Worm (Caenorhabditis elegans): ENCODE data around the gene DH11.2.

Gene DH11.2

ce11 chrII:8039416-8039815 lies 26.8 kb downstream of the DH11.2 start, which contains the start of the genes ubh-4 and algn-6 (continued):
- TF ChIP-seq unc-62 (GFP tag; optimal IDR thresholded peaks at IDR 0.05) (no peak), attf-5 (GFP tag; optimal IDR thresholded peaks at IDR 0.05) (peak; percentile 87)

ce11 chrII:8041642-8042041 lies 29.0 kb downstream of the DH11.2 start:
- TF ChIP-seq hmg-1.2 (GFP tag; IDR thresholded peaks at IDR 0.05) (peak; percentile 18; the same call in 1 of the 2 replicates), B0035.1 (tag; optimal IDR thresholded peaks at IDR 0.05) (no peak), attf-3 (GFP tag; conservative IDR thresholded peaks at IDR 0.05) (peak; percentile 95), attf-5 (GFP tag; optimal IDR thresholded peaks at IDR 0.05) (peak; percentile 54), cebp-1 (GFP tag; IDR thresholded peaks at IDR 0.05) (no peak), cebp-1 (tag; optimal IDR thresholded peaks at IDR 0.05) (peak; percentile 16)

- TF ChIP-seq F57A8.1 (GFP tag; optimal IDR thresholded peaks at IDR 0.05), result no peak
- TF ChIP-seq zfh-2 (GFP tag; conservative IDR thresholded peaks at IDR 0.05), result 0 out of 2 replicates have a peak, but pooled peaks have one; percentile 32
- TF ChIP-seq C06A6.2 (GFP tag; conservative IDR thresholded peaks at IDR 0.05), result no peak
- TF ChIP-seq B0261.1 (tag; optimal IDR thresholded peaks at IDR 0.05), result no peak
Observed at ce11 chrII:8042289-8042688, 29.7 kb downstream of the DH11.2 start, which contains the start of gene T05H10.1. Gene T05H10.1 (plus strand): TSS chrII:8042589.

DNA sequence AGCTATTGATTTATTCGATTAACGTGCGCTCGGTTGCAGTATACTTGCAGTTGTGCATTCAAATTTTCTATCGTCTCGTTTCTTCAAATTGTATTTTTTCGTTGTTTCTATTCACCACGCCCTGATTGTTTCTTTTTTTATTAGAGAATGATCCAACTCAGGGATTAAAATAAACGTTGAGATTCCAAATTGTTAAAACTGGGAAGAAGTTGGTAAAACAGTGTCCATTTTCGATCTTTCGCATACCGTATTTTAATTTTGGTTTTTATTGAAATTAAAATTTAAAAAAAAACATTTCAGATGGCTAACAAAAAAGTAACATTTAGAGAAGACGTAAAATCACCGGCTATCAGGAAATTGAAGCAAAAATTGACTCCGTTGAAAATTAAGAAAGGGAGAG lies 34.6 kb downstream of the DH11.2 start, which contains the start of gene apn-1:
TSS of gene apn-1 (plus strand) at position 301 of the 400 bp plus-strand sequence.
- TF ChIP-seq ama-1 (optimal IDR thresholded peaks at IDR 0.05), result no peak
- peak in 1 of 2 experiments; percentile 13 for TF ChIP-seq ama-1 (GFP tag; optimal IDR thresholded peaks at IDR 0.05)
- TF ChIP-seq lsl-1 (GFP tag; optimal IDR thresholded peaks at IDR 0.05), result no peak
- no peak for TF ChIP-seq nfyb-1 (GFP tag; IDR thresholded peaks at IDR 0.05)
- no peak for TF ChIP-seq ceh-27 (GFP tag; optimal IDR thresholded peaks at IDR 0.05)
- no peak for TF ChIP-seq B0336.3 (GFP tag; IDR thresholded peaks at IDR 0.05)

DNA sequence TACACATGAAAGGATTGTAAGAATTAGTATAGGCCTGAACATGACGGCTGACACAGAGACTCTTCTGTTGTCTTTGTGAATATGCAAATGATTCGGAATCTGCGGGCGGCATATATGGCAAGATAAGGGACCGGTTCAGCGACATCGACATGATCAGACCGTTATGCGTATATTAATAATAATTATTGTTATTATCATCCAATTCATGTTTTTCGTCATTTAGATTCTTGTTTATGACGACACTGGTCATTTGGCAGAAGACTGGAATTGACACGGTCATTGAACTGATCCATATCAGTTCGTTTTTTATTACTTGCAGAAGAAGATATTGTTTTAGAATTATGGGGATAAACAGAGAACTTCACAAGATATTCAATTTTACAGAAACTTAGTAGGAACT lies 37.9 kb downstream of the DH11.2 start, which contains the start of gene mtre-1:
TSS of gene mtre-1 (minus strand) at position 101 of the 400 bp plus-strand sequence.
- TF ChIP-seq F52B5.7 (tag; optimal IDR thresholded peaks at IDR 0.05) (no peak), pha-4 (tag; optimal IDR thresholded peaks at IDR 0.05) (no peak), mel-28 (tag; optimal IDR thresholded peaks at IDR 0.05; ENCODE audit: borderline replicate concordance) (no peak), ceh-40 (GFP tag; IDR thresholded peaks at IDR 0.05) (no peak), ccch-3 (GFP tag; optimal IDR thresholded peaks at IDR 0.05) (no peak), ztf-18 (tag; optimal IDR thresholded peaks at IDR 0.05) (no peak), egl-18 (GFP tag; IDR thresholded peaks at IDR 0.05) (no peak), F55B11.4 (tag; optimal IDR thresholded peaks at IDR 0.05; ENCODE audit: borderline replicate concordance, insufficient read depth) (no peak), hmg-1.2 (GFP tag; IDR thresholded peaks at IDR 0.05) (no peak), lsl-1 (GFP tag; optimal IDR thresholded peaks at IDR 0.05) (no peak), C06A6.2 (GFP tag; conservative IDR thresholded peaks at IDR 0.05) (no peak), zfh-2 (GFP tag; conservative IDR thresholded peaks at IDR 0.05) (no peak), lsy-27 (tag; optimal IDR thresholded peaks at IDR 0.05; ENCODE audit: borderline replicate concordance, insufficient read depth) (no peak), efl-1 (GFP tag; optimal IDR thresholded peaks at IDR 0.05) (no peak), tbp1 (GFP tag; optimal IDR thresholded peaks at IDR 0.05) (no peak), unc-130 (GFP tag; optimal IDR thresholded peaks at IDR 0.05) (no peak), K11D2.4 (GFP tag; IDR thresholded peaks at IDR 0.05) (no peak)

ce11 chrII:8051330-8051729 lies 38.7 kb downstream of the DH11.2 start:
- TF ChIP-seq lin-54 (GFP tag; optimal IDR thresholded peaks at IDR 0.05), result no peak
- no peak for TF ChIP-seq B0336.3 (GFP tag; IDR thresholded peaks at IDR 0.05)
- TF ChIP-seq ama-1 (optimal IDR thresholded peaks at IDR 0.05), result no peak
- no peak for TF ChIP-seq ama-1 (GFP tag; optimal IDR thresholded peaks at IDR 0.05)
